Fruit fly (Drosophila melanogaster): ENCODE data around the gene Tfb5.

The Tfb5 gene

DNA sequence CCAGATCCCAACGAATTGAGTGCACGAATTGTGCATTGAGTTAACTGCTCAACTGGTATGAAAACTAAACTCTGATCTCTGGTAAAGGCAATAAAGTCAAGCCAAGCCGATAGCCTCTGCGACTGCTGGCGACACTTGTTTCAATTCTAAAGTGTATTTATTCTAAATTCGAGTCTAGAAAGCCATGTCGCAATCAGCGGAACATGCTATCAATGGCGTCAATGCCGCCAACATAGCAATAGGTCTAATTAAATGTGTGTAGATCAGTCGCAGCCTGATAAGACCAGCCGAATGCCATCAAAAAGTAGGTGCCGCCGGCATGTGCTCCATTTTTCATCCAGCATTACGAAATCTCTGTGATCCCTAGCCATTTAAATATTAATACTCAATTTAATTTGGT, 14.9 kb upstream of the Tfb5 start:
- TF ChIP-seq Sin3A (optimal IDR thresholded peaks at IDR 0.05) (no peak), h (optimal IDR thresholded peaks at IDR 0.05) (no peak), psq (optimal IDR thresholded peaks at IDR 0.05) (no peak), Myc (optimal IDR thresholded peaks at IDR 0.05) (no peak), insv (optimal IDR thresholded peaks at IDR 0.05) (no peak), ttk (optimal IDR thresholded peaks at IDR 0.05) (no peak)

DNA sequence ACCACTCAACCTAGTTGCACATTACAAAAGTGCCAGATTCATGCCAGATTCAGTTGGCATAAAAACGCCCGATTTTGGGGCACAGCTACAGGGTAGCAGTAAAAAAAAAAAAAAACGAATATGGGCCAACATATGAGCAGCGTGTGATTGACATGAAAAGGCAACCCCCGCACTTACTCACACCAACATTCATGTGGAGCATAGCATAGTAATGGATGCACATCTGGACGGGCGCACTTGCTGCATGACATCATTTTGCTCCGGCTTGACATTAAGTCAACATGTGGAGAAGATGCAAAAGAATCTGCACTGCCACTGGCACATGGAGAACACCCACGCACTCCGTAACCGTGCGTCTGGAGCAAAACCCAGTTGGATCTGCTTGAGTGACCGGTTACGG, 12.0 kb upstream of the Tfb5 start:
- TF ChIP-seq ttk (optimal IDR thresholded peaks at IDR 0.05) = no peak
- no peak for TF ChIP-seq psq (optimal IDR thresholded peaks at IDR 0.05)
- TF ChIP-seq Myc (optimal IDR thresholded peaks at IDR 0.05) = no peak
- TF ChIP-seq h (optimal IDR thresholded peaks at IDR 0.05) = no peak
- no peak for TF ChIP-seq Sin3A (optimal IDR thresholded peaks at IDR 0.05)
- no peak for TF ChIP-seq insv (optimal IDR thresholded peaks at IDR 0.05)

DNA sequence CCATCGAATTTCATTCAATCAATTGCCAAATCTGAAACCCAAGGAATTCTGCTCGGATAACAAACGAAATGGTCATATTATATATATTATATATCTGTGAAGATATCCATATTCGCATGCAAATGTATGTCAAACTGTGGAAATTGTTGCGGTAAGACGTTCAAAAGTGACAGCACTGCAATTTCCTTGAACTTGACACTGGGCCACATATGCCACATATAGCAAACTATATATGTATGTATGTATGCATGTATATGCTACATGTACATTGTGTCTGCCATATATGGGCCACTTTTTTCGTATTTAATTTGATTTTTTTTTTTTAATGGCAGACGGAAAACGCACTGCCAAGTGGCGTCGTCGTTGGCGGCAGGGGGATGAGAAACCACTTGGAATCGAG, 9.8 kb upstream of the Tfb5 start:
- no peak for TF ChIP-seq Myc (optimal IDR thresholded peaks at IDR 0.05)
- TF ChIP-seq insv (optimal IDR thresholded peaks at IDR 0.05) = no peak
- no peak for TF ChIP-seq ttk (optimal IDR thresholded peaks at IDR 0.05)
- no peak for TF ChIP-seq h (optimal IDR thresholded peaks at IDR 0.05)
- TF ChIP-seq psq (optimal IDR thresholded peaks at IDR 0.05) = no peak
- no peak for TF ChIP-seq Sin3A (optimal IDR thresholded peaks at IDR 0.05)

DNA sequence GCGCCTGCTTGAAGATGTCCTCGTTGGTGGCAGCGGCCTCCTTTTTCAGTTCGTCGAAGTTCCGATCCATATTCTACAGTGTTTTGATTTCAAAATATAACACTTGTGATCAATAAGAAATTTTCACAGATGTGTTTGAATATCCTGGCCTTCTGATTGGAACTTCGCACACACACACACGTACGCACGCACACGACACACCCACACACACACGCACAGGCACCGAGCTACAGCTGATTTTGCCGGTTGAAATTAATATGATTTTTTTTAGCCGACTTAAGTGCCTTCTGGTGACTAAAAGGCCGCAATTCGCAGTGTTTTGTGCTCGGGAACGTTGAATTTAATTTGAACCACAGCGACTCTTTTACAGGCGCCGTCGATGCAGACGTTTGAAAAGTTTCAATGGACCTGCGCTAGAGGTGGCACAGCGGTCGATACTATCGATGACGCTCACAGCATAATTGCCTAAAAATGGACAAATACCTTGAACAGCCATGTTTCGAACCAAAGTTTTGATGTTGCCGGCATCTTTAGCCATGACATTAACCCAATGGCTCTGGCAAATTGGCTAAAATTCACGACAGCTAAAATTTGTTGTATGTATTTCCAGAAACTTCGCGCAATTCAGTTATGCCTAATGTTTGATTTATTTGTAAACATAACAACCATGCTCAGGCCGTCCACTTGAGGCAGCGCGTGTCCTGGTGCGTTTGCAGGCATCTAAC, 1.2 kb downstream of the Tfb5 start, which contains the start of gene Rtnl1:
Gene Rtnl1 (minus strand): TSS at position 415 of the 725 bp plus-strand sequence.
- TF ChIP-seq ttk (optimal IDR thresholded peaks at IDR 0.05) = no peak
- TF ChIP-seq insv (optimal IDR thresholded peaks at IDR 0.05) = no peak
- TF ChIP-seq Myc (optimal IDR thresholded peaks at IDR 0.05) = no peak
- TF ChIP-seq psq (optimal IDR thresholded peaks at IDR 0.05) = no peak
- TF ChIP-seq h (optimal IDR thresholded peaks at IDR 0.05) = no peak

DNA sequence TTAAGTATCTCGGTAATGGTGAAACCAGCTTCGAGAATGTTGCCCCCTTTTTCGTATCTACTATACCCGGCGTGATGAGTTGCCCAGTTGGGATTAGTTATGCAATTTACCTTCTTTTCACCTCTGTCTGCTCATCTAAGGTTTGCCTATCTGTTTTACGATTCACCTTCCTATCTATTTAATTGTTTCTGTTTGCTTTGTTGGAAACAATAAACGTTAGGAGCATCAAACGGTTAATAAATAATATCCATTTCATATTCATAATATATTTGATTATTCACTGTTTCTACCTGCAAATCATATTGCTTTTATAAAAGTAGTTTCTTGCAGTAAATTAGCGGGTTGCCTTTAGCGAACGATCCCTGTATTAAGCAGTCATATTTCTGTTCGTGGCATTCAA, 3.4 kb downstream of the Tfb5 start:
- TF ChIP-seq Sin3A (optimal IDR thresholded peaks at IDR 0.05) (no peak), Myc (optimal IDR thresholded peaks at IDR 0.05) (no peak), psq (optimal IDR thresholded peaks at IDR 0.05) (no peak), h (optimal IDR thresholded peaks at IDR 0.05) (no peak), insv (optimal IDR thresholded peaks at IDR 0.05) (no peak), ttk (optimal IDR thresholded peaks at IDR 0.05) (no peak)

DNA sequence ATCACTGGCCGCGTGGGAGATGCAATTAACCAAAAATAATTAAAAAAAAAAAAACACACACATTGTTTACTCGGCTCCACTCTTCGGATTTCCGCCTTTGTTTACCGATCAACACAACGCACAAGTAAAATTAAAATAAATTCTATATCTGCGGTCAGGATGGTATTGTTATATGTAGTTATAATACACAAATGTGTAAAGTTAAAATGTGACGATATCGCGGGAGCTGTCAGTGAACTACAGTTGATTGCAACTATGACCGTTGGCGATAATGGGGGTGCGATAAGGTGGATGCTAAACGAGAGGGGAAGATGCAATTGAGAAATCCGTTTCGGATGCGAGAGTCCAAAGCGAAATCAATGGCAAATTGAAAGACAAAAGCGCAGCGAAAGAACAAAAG, 4.3 kb downstream of the Tfb5 start:
- TF ChIP-seq Sin3A (optimal IDR thresholded peaks at IDR 0.05) (no peak), ttk (optimal IDR thresholded peaks at IDR 0.05) (no peak), psq (optimal IDR thresholded peaks at IDR 0.05) (no peak), h (optimal IDR thresholded peaks at IDR 0.05) (no peak), insv (optimal IDR thresholded peaks at IDR 0.05) (no peak), Myc (optimal IDR thresholded peaks at IDR 0.05) (no peak)

DNA sequence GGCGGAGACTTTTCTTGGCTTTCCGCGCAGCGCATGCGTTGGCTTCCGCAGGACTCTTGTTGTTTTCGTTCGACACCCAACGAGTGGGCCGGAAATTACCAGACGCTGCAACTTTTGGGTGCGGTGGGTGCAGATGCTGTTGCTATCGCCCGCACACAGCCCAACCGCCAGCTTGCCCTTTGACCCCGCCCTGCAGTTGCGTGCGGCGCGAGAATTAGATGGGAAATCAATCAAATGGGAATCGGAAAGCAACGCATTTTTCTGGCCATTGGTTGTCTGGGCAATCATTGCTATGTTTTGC, 5.2 kb downstream of the Tfb5 start:
- no peak for TF ChIP-seq h (optimal IDR thresholded peaks at IDR 0.05)

DNA sequence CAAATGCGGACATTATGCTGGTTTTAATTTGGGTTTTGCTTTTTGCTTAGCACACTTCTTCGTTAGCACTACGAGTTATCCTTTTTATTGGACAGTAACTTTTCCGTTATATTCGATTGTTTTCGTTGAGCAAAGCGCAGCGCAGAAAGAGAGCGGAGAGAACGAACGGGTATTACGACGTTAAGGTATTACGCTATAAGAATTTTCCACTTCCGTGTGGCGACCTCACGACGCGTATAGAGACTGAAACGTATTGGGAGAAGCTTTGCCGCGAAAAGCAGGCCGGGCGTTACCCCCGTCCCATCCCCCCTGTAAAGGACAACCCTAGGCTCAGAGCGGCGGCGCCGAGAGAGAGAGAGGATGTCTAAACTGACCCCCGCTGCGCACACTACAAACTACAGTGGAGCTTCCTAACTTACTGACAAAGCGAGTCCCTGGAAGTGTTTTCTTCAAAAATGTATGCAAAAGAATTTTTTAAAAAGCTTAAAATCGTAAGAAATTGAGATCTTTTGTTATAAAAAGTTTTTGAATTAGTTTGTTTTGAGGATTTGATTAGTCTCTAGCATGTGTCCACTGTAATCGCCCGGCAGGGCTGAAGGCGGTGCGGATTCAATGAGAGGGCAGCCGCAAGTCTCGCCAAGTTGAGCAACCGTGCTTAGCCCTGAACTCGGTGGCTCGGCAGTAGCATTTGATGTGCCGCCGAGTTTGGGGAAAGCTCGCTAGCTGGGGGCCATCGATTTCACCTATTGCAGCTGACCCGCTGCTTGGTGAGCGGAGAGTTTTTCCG, 5.8 kb downstream of the Tfb5 start:
- no peak for TF ChIP-seq psq (optimal IDR thresholded peaks at IDR 0.05)
- no peak for TF ChIP-seq h (optimal IDR thresholded peaks at IDR 0.05)
- TF ChIP-seq ttk (optimal IDR thresholded peaks at IDR 0.05) = no peak
- TF ChIP-seq Sin3A (optimal IDR thresholded peaks at IDR 0.05) = no peak
- TF ChIP-seq Myc (optimal IDR thresholded peaks at IDR 0.05) = no peak
- TF ChIP-seq insv (optimal IDR thresholded peaks at IDR 0.05) = no peak

DNA sequence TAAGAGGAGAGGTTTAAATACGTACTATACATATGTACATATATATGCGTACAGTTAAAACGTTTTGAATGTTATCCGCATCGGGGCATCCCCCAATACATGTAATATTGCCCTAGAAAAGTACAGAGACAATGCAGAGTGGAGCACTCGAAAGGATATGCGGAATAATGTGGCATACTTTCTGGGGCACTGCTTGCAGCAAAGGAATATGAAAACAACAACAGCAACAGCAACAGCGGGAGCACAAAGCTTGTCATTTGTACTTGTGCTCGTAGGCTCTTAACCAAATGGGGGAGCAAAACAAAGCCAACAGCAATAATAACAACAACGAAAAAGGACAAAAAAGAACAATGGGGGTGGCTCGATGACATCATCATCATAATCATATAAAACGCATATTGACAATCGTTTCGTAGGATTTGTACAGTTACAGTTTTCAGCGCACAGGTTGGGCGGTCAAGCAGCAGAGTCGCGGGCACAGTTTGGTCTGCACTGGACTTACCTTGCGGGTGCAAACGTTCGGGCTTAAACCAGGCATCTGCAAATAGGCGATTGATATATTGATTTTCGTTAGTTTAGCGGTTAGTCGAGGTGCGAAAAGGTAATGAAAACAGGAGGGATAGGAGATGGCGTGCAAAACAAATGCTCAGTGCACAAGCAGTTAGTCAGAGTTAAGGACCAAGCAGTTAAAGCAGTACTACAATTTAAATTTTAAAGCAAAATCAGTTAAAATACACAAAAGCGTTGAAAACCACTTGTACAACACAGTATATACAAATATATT, 6.8 kb downstream of the Tfb5 start:
- no peak for TF ChIP-seq Myc (optimal IDR thresholded peaks at IDR 0.05)
- no peak for TF ChIP-seq ttk (optimal IDR thresholded peaks at IDR 0.05)
- no peak for TF ChIP-seq insv (optimal IDR thresholded peaks at IDR 0.05)
- no peak for TF ChIP-seq h (optimal IDR thresholded peaks at IDR 0.05)
- no peak for TF ChIP-seq Sin3A (optimal IDR thresholded peaks at IDR 0.05)
- no peak for TF ChIP-seq psq (optimal IDR thresholded peaks at IDR 0.05)

DNA sequence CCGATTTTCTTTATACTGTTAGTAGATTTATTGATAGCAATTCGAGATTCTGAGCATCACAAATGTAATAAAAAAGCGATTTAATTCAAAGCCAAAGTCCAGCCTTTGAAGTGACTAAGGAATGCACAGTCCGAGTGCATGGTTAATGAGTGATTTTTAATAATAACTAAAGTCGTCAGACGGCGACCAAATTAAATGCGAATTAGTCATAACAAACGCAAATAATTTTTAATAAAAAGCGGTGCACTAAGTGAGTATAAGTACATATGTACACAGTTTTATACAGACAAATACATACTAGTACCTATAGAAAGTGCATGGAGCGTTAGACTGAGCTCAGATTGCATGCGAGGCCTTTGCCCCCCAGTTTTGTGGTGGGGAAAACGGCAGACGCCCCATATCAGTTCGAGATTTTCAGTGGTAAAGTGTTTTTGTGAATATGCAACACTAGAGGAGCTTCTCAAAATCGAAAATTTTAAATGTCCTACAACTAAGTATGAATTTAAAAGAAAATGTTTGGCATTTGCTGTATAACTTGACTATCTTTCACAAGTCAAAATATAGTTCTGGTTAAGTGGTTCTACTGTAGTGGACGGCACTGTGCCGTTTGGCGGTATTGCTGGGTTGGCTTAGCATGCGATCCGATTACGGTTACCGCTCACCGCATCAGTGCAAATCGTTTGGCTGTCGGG, 7.8 kb downstream of the Tfb5 start:
- no peak for TF ChIP-seq psq (optimal IDR thresholded peaks at IDR 0.05)
- no peak for TF ChIP-seq ttk (optimal IDR thresholded peaks at IDR 0.05)
- TF ChIP-seq Sin3A (optimal IDR thresholded peaks at IDR 0.05) = no peak
- no peak for TF ChIP-seq insv (optimal IDR thresholded peaks at IDR 0.05)
- TF ChIP-seq Myc (optimal IDR thresholded peaks at IDR 0.05) = no peak
- TF ChIP-seq h (optimal IDR thresholded peaks at IDR 0.05) = no peak

DNA sequence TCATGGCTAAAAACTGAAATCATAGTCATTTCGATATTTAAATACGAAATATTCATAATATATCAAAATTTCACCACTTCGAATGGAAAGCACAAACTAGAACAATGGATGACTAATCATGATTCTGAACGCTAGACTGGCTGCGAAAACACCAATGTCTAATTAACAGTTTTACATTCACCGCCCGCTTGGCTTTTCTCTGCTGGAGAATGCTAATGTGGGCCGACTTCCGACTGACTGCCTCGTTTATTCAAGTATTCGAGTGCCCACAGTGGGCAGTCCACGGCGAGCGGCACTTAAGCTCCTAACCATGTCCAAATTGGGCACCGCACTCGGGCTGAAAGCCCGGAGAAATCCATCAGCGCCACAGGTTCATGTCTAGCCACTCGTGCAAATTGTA, 8.6 kb downstream of the Tfb5 start:
- TF ChIP-seq insv (optimal IDR thresholded peaks at IDR 0.05) (no peak), h (optimal IDR thresholded peaks at IDR 0.05) (no peak), Sin3A (optimal IDR thresholded peaks at IDR 0.05) (no peak), Myc (optimal IDR thresholded peaks at IDR 0.05) (no peak), psq (optimal IDR thresholded peaks at IDR 0.05) (no peak), ttk (optimal IDR thresholded peaks at IDR 0.05) (no peak)

DNA sequence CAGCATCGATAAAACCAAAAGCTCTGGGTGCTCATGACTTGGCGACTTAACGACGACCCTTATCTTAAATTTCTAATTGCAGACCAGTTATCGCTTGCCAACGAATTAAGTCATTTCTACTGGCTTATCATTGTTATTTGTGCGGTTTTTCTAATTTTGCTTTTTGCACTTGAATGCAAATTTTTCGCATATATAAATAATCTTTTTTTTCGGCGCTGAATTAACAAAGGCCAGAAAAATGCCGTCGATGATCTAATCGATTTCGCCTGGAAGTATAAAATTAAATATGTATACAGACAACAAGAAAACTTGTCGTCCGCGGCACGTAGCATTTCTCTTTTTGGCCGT, 9.1 kb downstream of the Tfb5 start:
- no peak for TF ChIP-seq Myc (optimal IDR thresholded peaks at IDR 0.05)
- no peak for TF ChIP-seq h (optimal IDR thresholded peaks at IDR 0.05)
- TF ChIP-seq Sin3A (optimal IDR thresholded peaks at IDR 0.05) = no peak
- TF ChIP-seq insv (optimal IDR thresholded peaks at IDR 0.05) = no peak
- TF ChIP-seq ttk (optimal IDR thresholded peaks at IDR 0.05) = no peak
- TF ChIP-seq psq (optimal IDR thresholded peaks at IDR 0.05) = no peak

All from Kc167 (cell line).